Worm (Caenorhabditis elegans): ENCODE results near the gene ZC21.10.

ZC21.10 gene

DNA sequence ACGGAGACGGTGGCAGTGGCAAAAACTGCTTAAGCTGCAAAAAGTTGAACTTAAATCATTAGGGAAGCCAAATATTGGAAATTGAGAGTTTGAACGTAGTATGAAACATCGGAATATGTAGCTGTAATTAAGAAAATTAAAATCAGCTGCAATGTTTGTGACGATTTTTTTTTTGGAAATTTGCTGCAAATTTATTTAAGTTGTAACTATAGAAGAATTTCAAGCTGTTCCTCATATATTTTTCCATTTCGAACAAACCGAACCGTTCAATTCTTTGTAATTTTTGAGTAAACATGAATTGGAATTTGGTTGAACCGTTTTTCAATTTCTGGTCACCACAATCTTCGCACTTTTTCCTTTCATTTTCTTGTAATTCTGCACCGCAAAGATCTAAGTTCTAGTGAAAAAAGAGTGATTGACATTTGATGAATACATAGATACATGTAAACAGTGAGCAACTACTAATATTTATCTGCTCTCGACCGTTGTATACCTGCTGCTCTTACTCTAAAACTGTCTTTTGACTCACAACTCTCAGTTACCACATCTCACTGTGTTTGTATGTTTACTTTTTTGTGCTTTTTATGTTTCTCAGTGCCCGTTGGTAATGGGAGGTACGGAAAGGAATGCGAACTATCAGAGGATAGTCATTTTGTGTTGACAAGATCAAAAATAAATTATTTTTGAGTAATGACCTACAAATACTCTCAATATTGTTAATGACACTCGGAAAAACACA, 8.0 kb upstream of the ZC21.10 start:
- no peak for TF ChIP-seq unc-62 (GFP tag; optimal IDR thresholded peaks at IDR 0.05)

- TF ChIP-seq unc-62 (GFP tag; optimal IDR thresholded peaks at IDR 0.05) = no peak
Observed at ce11 chrIII:8524773-8525172, 5.1 kb upstream of the ZC21.10 start, which contains the start of gene idpp-15. Gene idpp-15, plus strand, starts transcription at chrIII:8525073.

DNA sequence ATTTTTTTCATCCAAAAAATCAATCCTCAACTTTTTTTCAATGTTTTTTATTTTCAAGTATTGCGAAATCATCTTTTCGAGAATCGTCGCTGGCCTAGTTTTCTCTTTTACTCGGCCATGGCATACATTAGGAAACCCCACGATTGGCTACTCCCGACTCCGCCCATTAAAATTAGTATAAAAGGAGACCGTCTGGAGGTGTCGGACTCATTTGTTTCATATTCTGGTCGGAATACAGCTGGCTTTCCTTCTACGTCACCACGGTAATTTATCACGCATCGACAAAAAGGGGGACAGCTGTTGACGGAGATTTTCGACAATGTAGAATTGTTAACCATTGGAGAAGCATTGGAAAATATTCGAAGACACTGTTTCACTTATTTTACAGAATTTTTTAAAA, 870 bp upstream of the ZC21.10 start:
- TF ChIP-seq unc-62 (GFP tag; optimal IDR thresholded peaks at IDR 0.05) = no peak

DNA sequence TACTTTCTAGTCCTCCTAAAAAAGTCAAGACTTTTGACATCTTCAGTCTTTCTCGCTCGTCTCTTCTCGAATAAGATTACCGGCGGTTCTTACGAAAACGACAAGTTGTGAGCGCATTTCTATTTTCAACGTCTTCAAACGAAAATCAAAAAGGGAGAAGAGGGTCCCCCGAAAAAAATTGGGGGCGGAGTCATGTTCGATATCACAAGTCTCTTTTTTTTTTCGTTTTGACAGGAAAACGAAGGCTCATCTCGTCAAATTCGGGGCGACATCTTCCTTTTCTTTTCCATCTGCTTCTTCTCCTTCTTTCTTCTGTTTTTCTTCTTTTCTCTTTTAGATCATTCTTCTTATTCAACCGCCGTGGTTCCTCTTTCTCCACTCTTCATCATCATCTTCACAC, 4.0 kb downstream of the ZC21.10 start:
- TF ChIP-seq unc-62 (GFP tag; optimal IDR thresholded peaks at IDR 0.05) = no peak

DNA sequence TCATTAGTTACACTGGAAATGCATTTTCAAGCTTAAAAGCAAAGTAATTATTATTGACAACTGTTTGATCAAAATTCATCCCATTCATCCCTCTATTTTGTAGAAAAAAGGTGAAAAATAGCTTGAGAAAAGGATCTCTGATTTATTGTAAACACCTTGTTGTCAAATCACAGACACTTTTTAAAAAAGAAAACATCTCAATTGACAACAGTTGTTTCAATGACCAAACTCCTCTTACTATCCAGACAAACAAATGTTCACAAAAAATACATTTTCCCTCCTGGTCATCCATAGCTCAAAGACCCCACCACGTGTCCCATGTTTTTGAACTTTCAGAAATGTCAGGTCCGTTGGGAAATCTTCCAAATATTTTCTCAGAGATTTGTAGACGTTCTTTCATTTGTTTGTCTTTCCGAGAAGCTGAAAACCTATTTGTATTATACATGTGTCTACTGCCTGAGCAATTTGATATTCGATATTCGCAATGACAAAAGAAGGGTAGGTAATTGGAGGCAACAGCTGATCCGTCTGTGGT, 4.8 kb downstream of the ZC21.10 start, which contains the start of gene trp-1:
Gene trp-1, plus strand, starts transcription at position 485 of the 535 bp plus-strand sequence.
- TF ChIP-seq unc-62 (GFP tag; optimal IDR thresholded peaks at IDR 0.05) = no peak

DNA sequence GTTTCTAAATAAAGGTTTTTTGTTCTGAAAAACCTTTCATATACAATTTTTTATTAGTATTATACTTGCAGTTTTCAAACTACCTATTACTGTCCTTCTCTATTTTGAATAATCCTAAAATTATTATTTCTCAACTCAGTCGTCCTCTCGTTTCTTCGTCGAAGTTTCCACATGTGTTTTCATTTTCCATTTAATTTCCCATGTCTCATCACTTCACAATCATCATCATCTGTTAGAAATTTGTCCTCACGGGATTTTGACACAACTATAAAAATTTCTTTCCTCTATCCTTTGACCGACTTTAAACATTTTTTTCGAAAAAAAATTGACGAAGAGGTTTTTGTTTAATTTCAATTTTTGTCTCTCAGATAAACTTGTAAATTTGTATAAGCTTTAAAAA, 5.6 kb downstream of the ZC21.10 start:
- no peak for TF ChIP-seq unc-62 (GFP tag; optimal IDR thresholded peaks at IDR 0.05)

DNA sequence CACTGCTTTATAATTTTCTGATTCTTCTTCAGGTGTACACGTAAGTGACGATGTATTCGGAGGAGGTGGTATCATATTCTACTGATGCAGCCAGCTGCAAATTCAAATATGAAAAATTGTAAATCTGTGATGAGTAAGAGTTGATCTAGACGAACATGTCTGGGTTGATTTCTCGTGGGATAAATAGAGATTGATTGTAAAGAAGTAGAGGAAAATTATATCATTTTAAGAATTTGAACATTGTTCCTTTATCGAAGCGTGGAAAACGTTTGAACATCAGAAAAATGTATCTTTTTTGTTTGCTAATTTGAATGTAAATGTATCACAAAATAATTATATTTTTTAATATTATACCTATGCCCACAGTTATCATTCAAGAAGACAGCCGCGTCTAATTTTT, 15.6 kb downstream of the ZC21.10 start, which contains the start of gene ZC21.6:
Gene ZC21.6, minus strand, starts transcription at position 101 of the 400 bp plus-strand sequence.
- TF ChIP-seq unc-62 (GFP tag; optimal IDR thresholded peaks at IDR 0.05) = no peak

DNA sequence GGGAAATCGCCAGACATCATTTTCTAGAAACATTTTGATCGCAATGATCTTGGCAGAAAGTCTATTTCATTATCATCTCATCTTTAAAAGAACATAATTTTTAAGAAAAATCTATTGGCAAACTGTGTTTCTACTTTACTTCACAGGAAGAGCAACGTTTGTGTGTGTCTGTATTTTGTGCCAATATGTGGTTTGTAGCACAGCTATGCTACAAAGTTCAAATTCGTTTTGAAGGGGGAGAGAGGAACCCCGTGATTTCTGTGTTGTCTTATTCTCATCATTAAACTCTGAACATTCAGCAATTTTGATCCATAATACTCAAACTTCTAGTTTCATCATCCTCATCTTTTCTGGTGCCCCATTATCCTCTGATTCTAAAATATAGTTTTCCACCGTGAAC, 21.8 kb downstream of the ZC21.10 start:
- TF ChIP-seq unc-62 (GFP tag; optimal IDR thresholded peaks at IDR 0.05) = no peak

DNA sequence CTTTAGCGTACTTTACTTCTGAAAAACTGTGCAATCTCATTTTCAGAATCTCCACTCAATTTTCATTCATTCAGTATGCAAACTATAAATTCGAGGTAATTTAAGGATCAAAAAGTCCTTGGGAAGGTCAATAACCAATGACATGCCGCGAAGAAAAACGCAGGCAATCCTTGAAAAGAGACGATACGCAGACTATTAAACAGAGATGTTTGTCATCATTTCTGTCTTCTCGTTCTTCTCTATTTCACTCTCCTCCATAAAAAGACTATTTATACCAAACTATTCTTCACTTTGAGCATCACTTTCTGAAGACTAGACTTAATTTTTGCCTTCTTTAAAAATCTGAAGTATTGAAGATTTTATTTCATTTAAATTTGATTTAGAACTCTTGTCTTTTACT, 22.3 kb downstream of the ZC21.10 start, which contains the start of gene C02D5.4:
Gene C02D5.4, plus strand, starts transcription at position 41 of the 400 bp plus-strand sequence.
- TF ChIP-seq unc-62 (GFP tag; optimal IDR thresholded peaks at IDR 0.05) = no peak

ce11 chrIII:8554472-8554871, 24.6 kb downstream of the ZC21.10 start, which contains the start of gene gsto-2:
Gene gsto-2, plus strand, starts transcription at chrIII:8554772.
- TF ChIP-seq unc-62 (GFP tag; optimal IDR thresholded peaks at IDR 0.05) = no peak

DNA sequence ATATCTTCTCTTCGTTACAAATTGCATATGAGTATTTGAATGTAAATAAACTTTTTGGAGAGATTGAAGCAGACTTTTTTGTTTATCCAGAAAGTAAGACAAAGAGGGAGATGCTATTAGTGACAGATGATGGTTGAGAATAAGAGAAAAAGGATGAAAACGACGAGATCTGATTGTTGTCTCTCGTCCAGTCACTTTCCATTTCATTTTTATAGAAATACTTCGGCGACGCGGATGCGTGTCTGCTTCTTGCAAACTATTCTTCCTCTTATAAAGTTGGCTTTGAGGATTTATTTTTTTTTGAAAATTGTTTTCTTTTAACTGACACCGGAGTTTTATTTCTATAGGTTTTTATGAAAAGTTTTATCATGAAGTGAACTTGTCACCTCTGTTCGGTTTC, 25.8 kb downstream of the ZC21.10 start:
- TF ChIP-seq unc-62 (GFP tag; optimal IDR thresholded peaks at IDR 0.05) = no peak

ce11 chrIII:8556836-8557385, 27.0 kb downstream of the ZC21.10 start, which contains the start of gene C02D5.2:
Gene C02D5.2, plus strand, starts transcription at chrIII:8557335.
- TF ChIP-seq unc-62 (GFP tag; optimal IDR thresholded peaks at IDR 0.05) = no peak

ce11 chrIII:8560398-8560797, 30.5 kb downstream of the ZC21.10 start:
- no peak for TF ChIP-seq unc-62 (GFP tag; optimal IDR thresholded peaks at IDR 0.05)

DNA sequence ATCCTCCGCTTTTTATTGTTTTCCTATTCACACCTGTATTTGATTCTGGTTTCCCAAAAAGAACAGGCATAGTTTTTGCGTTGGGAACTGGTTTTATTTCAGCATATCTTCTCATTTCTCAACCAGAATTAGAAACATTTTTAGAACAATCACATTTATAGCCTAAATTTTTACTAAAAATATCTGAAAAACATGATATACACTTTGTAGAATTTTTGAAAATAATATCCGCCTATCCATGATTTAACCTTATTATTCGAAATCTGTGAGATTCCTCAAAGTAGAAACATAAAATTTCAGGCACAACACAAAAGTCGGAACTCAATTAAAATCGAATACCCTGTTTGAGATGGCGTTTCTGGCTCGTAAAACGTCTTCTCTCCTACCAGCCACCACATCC, 31.0 kb downstream of the ZC21.10 start, which contains the start of gene acdh-6:
Gene acdh-6, plus strand, starts transcription at position 301 of the 400 bp plus-strand sequence.
- TF ChIP-seq unc-62 (GFP tag; optimal IDR thresholded peaks at IDR 0.05) = no peak

- TF ChIP-seq unc-62 (GFP tag; optimal IDR thresholded peaks at IDR 0.05) = no peak
Observed at ce11 chrIII:8564372-8564771, 34.5 kb downstream of the ZC21.10 start.

DNA sequence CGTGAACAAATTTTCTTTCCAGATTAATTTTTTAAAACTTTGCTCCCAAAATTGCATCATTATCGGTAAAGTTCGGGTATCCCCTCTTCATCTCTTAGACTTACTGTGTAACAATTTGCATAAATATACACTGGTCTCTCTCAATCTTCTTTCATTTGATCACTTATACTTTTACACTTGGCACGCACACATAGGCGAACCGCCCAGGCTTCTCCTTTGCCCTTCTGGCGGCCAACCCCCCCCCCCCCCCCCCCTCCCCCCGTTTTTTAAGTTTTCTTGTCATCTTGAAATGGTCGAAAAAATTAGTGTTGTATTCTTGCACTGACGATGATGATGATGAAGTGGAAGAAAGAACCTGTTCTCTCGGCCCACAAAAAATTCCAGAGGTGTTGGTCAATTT, 40.4 kb downstream of the ZC21.10 start:
- no peak for TF ChIP-seq unc-62 (GFP tag; optimal IDR thresholded peaks at IDR 0.05)

ce11 chrIII:8571845-8572244, 42.0 kb downstream of the ZC21.10 start:
- TF ChIP-seq unc-62 (GFP tag; optimal IDR thresholded peaks at IDR 0.05) = no peak
